Fruit fly (Drosophila melanogaster) whole organism, adult: Measurements from ENCODE around the gene CG32240.

Experiments
- CG11617 ChIP-seq: fragments of 200-800 bp; sonication (Bioruptor generic); optimal IDR thresholded peaks from 2 replicates; lab custom pipeline; 2017; ENCODE audit warnings: mild to moderate bottlenecking, missing biosample characterization, missing genetic modification reagents, missing genetic modification characterization
- CG12768 ChIP-seq: fragments of 200-800 bp; sonication (Bioruptor generic); optimal IDR thresholded peaks from 2 replicates; lab custom pipeline; 2017; ENCODE audit warnings: missing biosample characterization, missing genetic modification characterization, mild to moderate bottlenecking, moderate library complexity, missing genetic modification reagents
- CG14711 ChIP-seq: fragments of 200-800 bp; sonication (Bioruptor generic); optimal IDR thresholded peaks from 2 replicates; lab custom pipeline; 2018; ENCODE audit warnings: missing biosample characterization, mild to moderate bottlenecking, missing genetic modification characterization, moderate library complexity
- CG33017 ChIP-seq: fragments of 200-800 bp; sonication (Bioruptor generic); optimal IDR thresholded peaks from 2 replicates; lab custom pipeline; 2018; ENCODE audit warnings: missing biosample characterization, mild to moderate bottlenecking, missing genetic modification characterization, moderate library complexity
- CG7045 ChIP-seq: fragments of 200-800 bp; sonication (Bioruptor generic); optimal IDR thresholded peaks from 2 replicates; lab custom pipeline; 2017; ENCODE audit warnings: missing biosample characterization, mild to moderate bottlenecking, missing genetic modification characterization
- CG7101 ChIP-seq: fragments of 200-800 bp; sonication (Bioruptor generic); optimal IDR thresholded peaks from 2 replicates; lab custom pipeline; 2018; ENCODE audit warnings: missing biosample characterization, mild to moderate bottlenecking, missing genetic modification characterization, moderate library complexity
- Crg-1 ChIP-seq: fragments of 200-800 bp; sonication (Bioruptor generic); optimal IDR thresholded peaks from 2 replicates; lab custom pipeline; 2016; ENCODE audit warnings: missing biosample characterization, missing genetic modification characterization
- Hr96 ChIP-seq: fragments of 200-800 bp; sonication (Bioruptor generic); optimal IDR thresholded peaks from 2 replicates; lab custom pipeline; 2016; ENCODE audit warnings: missing biosample characterization, missing genetic modification characterization
- cic ChIP-seq: fragments of 200-800 bp; sonication (Bioruptor generic); optimal IDR thresholded peaks from 2 replicates; lab custom pipeline; 2017; ENCODE audit warnings: missing biosample characterization, mild to moderate bottlenecking, missing genetic modification characterization, moderate library complexity
- cnc ChIP-seq, 2 experiments: fragments of >200 bp; optimal IDR thresholded peaks; 2 replicates each; lab custom pipeline; 2017
- kay ChIP-seq: fragments of 200-800 bp; sonication (Bioruptor generic); peaks from one replicate; lab custom pipeline; 2016; ENCODE audit warnings: missing biosample characterization, missing genetic modification characterization, borderline replicate concordance
- ovo ChIP-seq: fragments of 200-800 bp; sonication (Bioruptor generic); optimal IDR thresholded peaks from 2 replicates; lab custom pipeline; 2016; ENCODE audit warnings: missing biosample characterization, missing genetic modification characterization
- pad ChIP-seq: fragments of 200-800 bp; sonication (Bioruptor generic); optimal IDR thresholded peaks from 3 replicates; lab custom pipeline; 2017; ENCODE audit warnings: missing biosample characterization, missing genetic modification characterization, mild to moderate bottlenecking, moderate library complexity, missing genetic modification reagents

- no peak for TF ChIP-seq CG12768 (GFP tag; lab: Kevin White, UChicago)
- no peak for TF ChIP-seq cic (GFP tag; lab: Kevin White, UChicago)
- TF ChIP-seq CG11617 (GFP tag; lab: Kevin White, UChicago) = no peak
- no peak for TF ChIP-seq CG7101 (tag; lab: Kevin White, UChicago)
- no peak for TF ChIP-seq CG7045
- TF ChIP-seq pad (GFP tag; lab: Kevin White, UChicago) = no peak
- no peak for TF ChIP-seq cnc (optimal IDR thresholded peaks at IDR 0.05; lab: Kevin White, UChicago)
- no peak for TF ChIP-seq CG14711 (tag; lab: Kevin White, UChicago)
- TF ChIP-seq kay (GFP tag; lab: Kevin White, UChicago) = no peak
- TF ChIP-seq ovo (GFP tag; lab: Kevin White, UChicago) = no peak
- TF ChIP-seq Hr96 (GFP tag; lab: Kevin White, UChicago) = no peak
- no peak for TF ChIP-seq CG33017 (tag; lab: Kevin White, UChicago)
- no peak for TF ChIP-seq Crg-1 (GFP tag; lab: Kevin White, UChicago)
These were observed 33.4 kb downstream of the CG32240 start for dm6 chr3L:4348072-4348471.
